Worm (Caenorhabditis elegans) whole organism, L4 larva: Measurements from ENCODE around the gene cyp-35A3.

Experiments
- F37D6.2 ChIP-seq: sonication (generic microtip); optimal IDR thresholded peaks from 2 replicates; lab custom pipeline; 2016; ENCODE audit warnings: mild to moderate bottlenecking, missing genetic modification characterization, missing compliant biosample characterization
- F44E2.7 ChIP-seq: fragments of 200-800 bp; sonication (Bioruptor generic); IDR thresholded peaks from 2 replicates; pipeline ENCODE4 v2.1.2; 2022; ENCODE audit warnings: missing genetic modification characterization, missing compliant biosample characterization
- F49E8.2 ChIP-seq: sonication (generic microtip); optimal IDR thresholded peaks from 2 replicates; lab custom pipeline; 2016; ENCODE audit warnings: missing compliant biosample characterization, mild to moderate bottlenecking, missing genetic modification characterization, borderline replicate concordance
- R02D3.7 ChIP-seq: fragments of 150-350 bp; sonication (generic microtip); optimal IDR thresholded peaks from 3 replicates; lab custom pipeline; 2014; ENCODE audit warnings: missing biosample characterization, missing genetic modification characterization
- T26A8.4 ChIP-seq: fragments of 200-800 bp; sonication (Bioruptor generic); IDR thresholded peaks from 2 replicates; pipeline ENCODE4 v1.3.6; 2022; ENCODE audit warnings: missing genetic modification characterization, missing compliant biosample characterization
- Y105C5A.15 ChIP-seq: fragments of 200-800 bp; sonication (Bioruptor generic); IDR thresholded peaks from 2 replicates; pipeline ENCODE4 v1.3.6; 2022; ENCODE audit warnings: missing genetic modification characterization, missing compliant biosample characterization
- Y5F2A.4 ChIP-seq: fragments of 200-800 bp; sonication (Bioruptor generic); optimal IDR thresholded peaks from 2 replicates; lab custom pipeline; 2018; ENCODE audit warnings: mild to moderate bottlenecking, missing genetic modification characterization, missing compliant biosample characterization
- ZK337.2 ChIP-seq: fragments of 200-800 bp; sonication (Bioruptor generic); IDR thresholded peaks from 2 replicates; pipeline ENCODE4 v1.3.6; 2022; ENCODE audit warnings: missing genetic modification reagents, missing genetic modification characterization, missing compliant biosample characterization
- aly-2 ChIP-seq: sonication (generic microtip); optimal IDR thresholded peaks from 2 replicates; lab custom pipeline; 2018; ENCODE audit warnings: missing biosample characterization, missing genetic modification characterization
- ama-1 ChIP-seq: fragments of 150-350 bp; optimal IDR thresholded peaks from 2 replicates; lab custom pipeline; 2014; ENCODE audit warnings: inconsistent platforms, mixed read lengths
- arid-1 ChIP-seq: fragments of 200-800 bp; sonication (Bioruptor generic); conservative IDR thresholded peaks from 2 replicates; pipeline ENCODE4 v1.3.6; 2022; ENCODE audit warnings: missing genetic modification reagents, missing genetic modification characterization, missing compliant biosample characterization
- ceh-32 ChIP-seq: sonication (generic microtip); optimal IDR thresholded peaks from 2 replicates; lab custom pipeline; 2016; ENCODE audit warnings: mild to moderate bottlenecking, missing genetic modification characterization, missing compliant biosample characterization; ENCODE audit not compliant: poor library complexity
- ceh-44 ChIP-seq: fragments of 200-800 bp; sonication (Bioruptor generic); IDR thresholded peaks from 2 replicates; pipeline ENCODE4 v1.3.6; 2022; ENCODE audit warnings: missing genetic modification reagents, missing genetic modification characterization, missing compliant biosample characterization
- ctbp-1 ChIP-seq: fragments of 200-800 bp; sonication (Bioruptor generic); IDR thresholded peaks from 2 replicates; pipeline ENCODE4 v1.3.6; 2022; ENCODE audit warnings: missing genetic modification reagents, missing genetic modification characterization, missing compliant biosample characterization
- daf-16 ChIP-seq, 3 experiments: sonication (generic microtip); optimal IDR thresholded peaks; 2 replicates each; lab custom pipeline; 2016 to 2017; ENCODE audit warnings: missing genetic modification characterization in 3 of 3, missing genetic modification reagents in 3 of 3, mild to moderate bottlenecking in 2 of 3, missing compliant biosample characterization in 2 of 3, missing biosample characterization in 1 of 3, moderate library complexity in 1 of 3
- daf-19 ChIP-seq: fragments of 200-800 bp; sonication (Bioruptor generic); conservative IDR thresholded peaks from 2 replicates; pipeline ENCODE4 v1.3.6; 2022; ENCODE audit warnings: missing genetic modification characterization, missing compliant biosample characterization
- daf-8 ChIP-seq: fragments of 200-800 bp; sonication (Bioruptor generic); IDR thresholded peaks from 2 replicates; pipeline ENCODE4 v1.3.6; 2022; ENCODE audit warnings: missing genetic modification characterization, missing compliant biosample characterization
- duxl-1 ChIP-seq: sonication (generic microtip); optimal IDR thresholded peaks from 2 replicates; lab custom pipeline; 2016; ENCODE audit warnings: mild to moderate bottlenecking, missing genetic modification characterization, moderate library complexity, missing compliant biosample characterization; ENCODE audit not compliant: poor library complexity
- dve-1 ChIP-seq: sonication (generic microtip); optimal IDR thresholded peaks from 2 replicates; lab custom pipeline; 2017; ENCODE audit warnings: antibody characterized with exemption, mild to moderate bottlenecking, missing genetic modification characterization, missing compliant biosample characterization; ENCODE audit not compliant: insufficient read depth
- fkh-10 ChIP-seq: fragments of 150-350 bp; optimal IDR thresholded peaks from 2 replicates; lab custom pipeline; 2014; ENCODE audit warnings: missing biosample characterization, missing genetic modification reagents, missing genetic modification characterization
- jun-1 ChIP-seq: fragments of 150-350 bp; optimal IDR thresholded peaks from 2 replicates; lab custom pipeline; 2014; ENCODE audit warnings: missing biosample characterization, missing genetic modification reagents, missing genetic modification characterization
- lim-7 ChIP-seq: fragments of 200-800 bp; sonication (Bioruptor generic); IDR thresholded peaks from 2 replicates; pipeline ENCODE4 v1.3.6; 2022; ENCODE audit warnings: missing genetic modification characterization, missing compliant biosample characterization
- lin-1 ChIP-seq: fragments of 200-800 bp; sonication (Bioruptor generic); IDR thresholded peaks from 2 replicates; pipeline ENCODE4 v1.3.6; 2022; ENCODE audit warnings: missing genetic modification reagents, missing genetic modification characterization, missing compliant biosample characterization
- lin-15B ChIP-seq: fragments of 150-350 bp; sonication (generic microtip); optimal IDR thresholded peaks from 3 replicates; lab custom pipeline; 2014; ENCODE audit warnings: missing biosample characterization, missing genetic modification characterization
- lin-29 ChIP-seq: fragments of 200-800 bp; sonication (Bioruptor generic); IDR thresholded peaks from 2 replicates; pipeline ENCODE4 v1.3.6; 2022; ENCODE audit warnings: missing genetic modification reagents, missing genetic modification characterization, missing compliant biosample characterization
- lin-39 ChIP-seq: fragments of 150-350 bp; optimal IDR thresholded peaks from 2 replicates; lab custom pipeline; 2014; ENCODE audit warnings: missing biosample characterization, missing genetic modification reagents, missing genetic modification characterization
- lsy-2 ChIP-seq, 2 experiments: fragments of 150-350 bp in 1 of 2; sonication (generic microtip) in 1 of 2; optimal IDR thresholded peaks; 2 replicates each; lab custom pipeline; 2014 to 2017; ENCODE audit warnings: missing biosample characterization in 2 of 2, missing genetic modification characterization in 2 of 2
- mdl-1 ChIP-seq, 2 experiments: fragments of 150-350 bp in 1 of 2; sonication (generic microtip) in 1 of 2; optimal IDR thresholded peaks; 2 replicates each; lab custom pipeline; 2014 to 2017; ENCODE audit warnings: missing biosample characterization in 2 of 2, missing genetic modification characterization in 2 of 2
- mdt-29 ChIP-seq: fragments of 200-800 bp; sonication (Bioruptor generic); IDR thresholded peaks from 2 replicates; pipeline ENCODE4 v1.3.6; 2022; ENCODE audit warnings: missing genetic modification reagents, missing genetic modification characterization, missing compliant biosample characterization
- mes-2 ChIP-seq: sonication (generic microtip); optimal IDR thresholded peaks from 2 replicates; lab custom pipeline; 2016; ENCODE audit warnings: missing genotype, mild to moderate bottlenecking, missing genetic modification characterization, missing compliant biosample characterization; ENCODE audit not compliant: poor library complexity, severe bottlenecking
- nhr-10 ChIP-seq: fragments of 150-350 bp; optimal IDR thresholded peaks from 2 replicates; lab custom pipeline; 2014; ENCODE audit warnings: missing biosample characterization, missing genetic modification characterization
- nhr-111 ChIP-seq: fragments of 200-800 bp; sonication (Bioruptor generic); optimal IDR thresholded peaks from 2 replicates; lab custom pipeline; 2018; ENCODE audit warnings: mild to moderate bottlenecking, missing genetic modification characterization, missing compliant biosample characterization
- nhr-28 ChIP-seq: fragments of 150-350 bp; optimal IDR thresholded peaks from 2 replicates; lab custom pipeline; 2014; ENCODE audit warnings: missing biosample characterization, missing genetic modification characterization
- nhr-76 ChIP-seq: fragments of 150-350 bp; optimal IDR thresholded peaks from 2 replicates; lab custom pipeline; 2014; ENCODE audit warnings: missing biosample characterization, missing genetic modification characterization
- nhr-77 ChIP-seq: fragments of 150-350 bp; optimal IDR thresholded peaks from 2 replicates; lab custom pipeline; 2014; ENCODE audit warnings: missing biosample characterization, missing genetic modification characterization
- pha-4 ChIP-seq, 2 experiments: fragments of 150-350 bp in 1 of 2; fragments of 200-800 bp in 1 of 2; sonication (Bioruptor generic) in 1 of 2; IDR thresholded peaks in 1 of 2; optimal IDR thresholded peaks in 1 of 2; 2 replicates each; pipeline versions ENCODE4 v1.3.6 to Lab custom; 2014 to 2022; ENCODE audit warnings: missing genetic modification characterization in 2 of 2, missing genetic modification reagents in 2 of 2, missing biosample characterization in 1 of 2, missing compliant biosample characterization in 1 of 2
- saeg-2 ChIP-seq: fragments of 200-800 bp; sonication (Bioruptor generic); IDR thresholded peaks from 2 replicates; pipeline ENCODE4 v1.3.6; 2022; ENCODE audit warnings: missing genetic modification reagents, missing genetic modification characterization, missing compliant biosample characterization
- set-16 ChIP-seq: fragments of 200-800 bp; sonication (Bioruptor generic); IDR thresholded peaks from 2 replicates; pipeline ENCODE4 v1.3.6; 2022; ENCODE audit warnings: missing genetic modification reagents, missing genetic modification characterization, missing compliant biosample characterization
- skn-1 ChIP-seq: fragments of 150-350 bp; optimal IDR thresholded peaks from 2 replicates; lab custom pipeline; 2014; ENCODE audit warnings: missing biosample characterization, missing genetic modification characterization
- snpc-1.2 ChIP-seq: fragments of 200-800 bp; sonication (Bioruptor generic); IDR thresholded peaks from 2 replicates; pipeline ENCODE4 v1.3.6; 2022; ENCODE audit warnings: missing genetic modification reagents, missing genetic modification characterization, missing compliant biosample characterization
- spr-1 ChIP-seq: sonication (generic microtip); optimal IDR thresholded peaks from 2 replicates; lab custom pipeline; 2016; ENCODE audit warnings: mild to moderate bottlenecking, missing genetic modification characterization, missing compliant biosample characterization
- tra-1 ChIP-seq: fragments of 200-800 bp; sonication (Bioruptor generic); IDR thresholded peaks from 2 replicates; pipeline ENCODE4 v1.3.6; 2022; ENCODE audit warnings: missing genetic modification reagents, missing genetic modification characterization, missing compliant biosample characterization
- unc-130 ChIP-seq: sonication (generic microtip); optimal IDR thresholded peaks from 2 replicates; lab custom pipeline; 2016; ENCODE audit warnings: missing genetic modification reagents, missing genetic modification characterization, missing compliant biosample characterization
- unc-39 ChIP-seq: sonication (generic microtip); optimal IDR thresholded peaks from 2 replicates; lab custom pipeline; 2017; ENCODE audit warnings: missing biosample characterization, missing genetic modification characterization
- unc-62 ChIP-seq, 3 experiments: fragments of 150-350 bp in 1 of 3; sonication (generic microtip); optimal IDR thresholded peaks in 2 of 3; peaks in 1 of 3; 1 replicate in 1 of 3; 2 replicates in 2 of 3; lab custom pipeline; 2014 to 2017; ENCODE audit warnings: missing biosample characterization in 3 of 3, missing genetic modification characterization in 3 of 3, missing genetic modification reagents in 3 of 3, missing genotype in 1 of 3
- vab-7 ChIP-seq: fragments of 200-800 bp; sonication (Bioruptor generic); IDR thresholded peaks from 2 replicates; pipeline ENCODE4 v1.3.6; 2022; ENCODE audit warnings: missing genetic modification reagents, missing genetic modification characterization, missing compliant biosample characterization
- zfp-3 ChIP-seq: fragments of 200-800 bp; sonication (Bioruptor generic); conservative IDR thresholded peaks from 2 replicates; pipeline ENCODE4 v1.3.6; 2022; ENCODE audit warnings: missing genetic modification reagents, missing genetic modification characterization, missing compliant biosample characterization
- zip-11 ChIP-seq: fragments of 200-800 bp; sonication (Bioruptor generic); IDR thresholded peaks from 2 replicates; pipeline ENCODE4 v1.3.6; 2022; ENCODE audit warnings: missing genetic modification characterization, missing compliant biosample characterization
- zip-2 ChIP-seq: fragments of 150-350 bp; optimal IDR thresholded peaks from 2 replicates; lab custom pipeline; 2014; ENCODE audit warnings: missing biosample characterization, missing genetic modification characterization
- ztf-11 ChIP-seq: fragments of 150-350 bp; optimal IDR thresholded peaks from 2 replicates; lab custom pipeline; 2014; ENCODE audit warnings: missing biosample characterization, missing genetic modification characterization

Gene cyp-35A3

ce11 chrV:4024777-4025176, 2.4 kb downstream of the cyp-35A3 start, which contains the start of gene K09D9.1 (continued):
- TF ChIP-seq nhr-111 (GFP tag; lab: Kevin White, UChicago) = no peak
- no peak for TF ChIP-seq tra-1 (GFP tag; lab: Robert Waterston, UW)
- TF ChIP-seq saeg-2 (GFP tag; lab: Robert Waterston, UW) = no peak
- TF ChIP-seq ceh-44 (GFP tag; lab: Robert Waterston, UW) = no peak
- TF ChIP-seq mdl-1 (tag; optimal IDR thresholded peaks at IDR 0.05; lab: Kevin White, UChicago) = no peak
- TF ChIP-seq lin-1 (GFP tag; lab: Robert Waterston, UW) = 0 out of 2 replicates have a peak, but pooled peaks have one; percentile 45
- TF ChIP-seq mes-2 = no peak
- TF ChIP-seq fkh-10 = no peak
- no peak for TF ChIP-seq daf-19
- no peak for TF ChIP-seq snpc-1.2 (GFP tag; lab: Robert Waterston, UW)
- TF ChIP-seq duxl-1 (tag; lab: Kevin White, UChicago) = no peak
- peak; percentile 93 for TF ChIP-seq dve-1 (tag; lab: Kevin White, UChicago)
- TF ChIP-seq lim-7 (GFP tag; lab: Robert Waterston, UW) = no peak
- TF ChIP-seq daf-8 = no peak
- TF ChIP-seq lin-29 (GFP tag; lab: Robert Waterston, UW) = no peak
- TF ChIP-seq daf-16 (GFP tag; optimal IDR thresholded peaks at IDR 0.05; lab: Kevin White, UChicago) = peak in 1 of 2 experiments; percentile 57
- TF ChIP-seq daf-16 (tag; optimal IDR thresholded peaks at IDR 0.05; lab: Kevin White, UChicago) = peak; percentile 95
- peak; percentile 81 for TF ChIP-seq nhr-28 (tag; lab: Kevin White, UChicago)
- no peak for TF ChIP-seq ztf-11 (tag; lab: Kevin White, UChicago)
- TF ChIP-seq unc-130 = no peak
- no peak for TF ChIP-seq ZK337.2 (GFP tag; lab: Robert Waterston, UW)
- no peak for TF ChIP-seq Y105C5A.15 (GFP tag; lab: Robert Waterston, UW)
- no peak for TF ChIP-seq lin-15B (tag; lab: Kevin White, UChicago)
- TF ChIP-seq vab-7 (GFP tag; lab: Robert Waterston, UW) = no peak
- peak; percentile 38; the same call in 1 of the 2 replicates for TF ChIP-seq pha-4 (GFP tag; IDR thresholded peaks at IDR 0.05; lab: Robert Waterston, UW)
- TF ChIP-seq pha-4 (tag; optimal IDR thresholded peaks at IDR 0.05; lab: Kevin White, UChicago) = peak; percentile 29
- no peak for TF ChIP-seq spr-1
- TF ChIP-seq ama-1 (lab: Kevin White, UChicago) = no peak
- TF ChIP-seq F49E8.2 = no peak
- TF ChIP-seq unc-62 (GFP tag; optimal IDR thresholded peaks at IDR 0.05 in 1 of 2; lab: Kevin White, UChicago) = no peak
- no peak for TF ChIP-seq unc-62 (tag; optimal IDR thresholded peaks at IDR 0.05; lab: Kevin White, UChicago)
- no peak for TF ChIP-seq T26A8.4 (GFP tag; lab: Robert Waterston, UW)
- TF ChIP-seq R02D3.7 = no peak
- no peak for TF ChIP-seq F44E2.7
- TF ChIP-seq Y5F2A.4 (GFP tag; lab: Kevin White, UChicago) = no peak
- TF ChIP-seq skn-1 (tag; lab: Kevin White, UChicago) = no peak
- no peak for TF ChIP-seq set-16 (GFP tag; lab: Robert Waterston, UW)
- TF ChIP-seq zfp-3 (GFP tag; lab: Robert Waterston, UW) = no peak
- no peak for TF ChIP-seq ctbp-1 (GFP tag; lab: Robert Waterston, UW)
- TF ChIP-seq nhr-76 (tag; lab: Kevin White, UChicago) = no peak
- no peak for TF ChIP-seq mdt-29
- no peak for TF ChIP-seq nhr-10 (tag; lab: Kevin White, UChicago)
- TF ChIP-seq F37D6.2 (tag; lab: Kevin White, UChicago) = no peak
- no peak for TF ChIP-seq ceh-32 (tag; lab: Kevin White, UChicago)
- TF ChIP-seq arid-1 (GFP tag; lab: Robert Waterston, UW) = no peak
- no peak for TF ChIP-seq unc-39 (tag; lab: Kevin White, UChicago)
- peak; percentile 95 for TF ChIP-seq zip-2 (tag; lab: Kevin White, UChicago)
- TF ChIP-seq aly-2 (tag; lab: Kevin White, UChicago) = no peak
- TF ChIP-seq nhr-77 (tag; lab: Kevin White, UChicago) = peak; percentile 86
- no peak for TF ChIP-seq zip-11 (GFP tag; lab: Robert Waterston, UW)
- TF ChIP-seq lin-39 (tag; lab: Kevin White, UChicago) = no peak
- no peak for TF ChIP-seq jun-1 (tag; lab: Kevin White, UChicago)
- TF ChIP-seq lsy-2 (tag; optimal IDR thresholded peaks at IDR 0.05; lab: Kevin White, UChicago) = no peak
